Fruit fly (Drosophila melanogaster) whole organism, adult: ENCODE data around the gene Cnep1r2.

Source experiments
- CG11617 ChIP-seq: fragments of 200-800 bp; sonication (Bioruptor generic); optimal IDR thresholded peaks from 2 replicates; lab custom pipeline; 2017; ENCODE audit warnings: mild to moderate bottlenecking, missing biosample characterization, missing genetic modification reagents, missing genetic modification characterization
- CG12768 ChIP-seq: fragments of 200-800 bp; sonication (Bioruptor generic); optimal IDR thresholded peaks from 2 replicates; lab custom pipeline; 2017; ENCODE audit warnings: missing biosample characterization, missing genetic modification characterization, mild to moderate bottlenecking, moderate library complexity, missing genetic modification reagents
- CG14711 ChIP-seq: fragments of 200-800 bp; sonication (Bioruptor generic); optimal IDR thresholded peaks from 2 replicates; lab custom pipeline; 2018; ENCODE audit warnings: missing biosample characterization, mild to moderate bottlenecking, missing genetic modification characterization, moderate library complexity
- CG1620 ChIP-seq: fragments of 200-800 bp; sonication (Bioruptor generic); optimal IDR thresholded peaks from 2 replicates; lab custom pipeline; 2016; ENCODE audit warnings: missing biosample characterization, missing genetic modification characterization
- CG33017 ChIP-seq: fragments of 200-800 bp; sonication (Bioruptor generic); optimal IDR thresholded peaks from 2 replicates; lab custom pipeline; 2018; ENCODE audit warnings: missing biosample characterization, mild to moderate bottlenecking, missing genetic modification characterization, moderate library complexity
- CG5204 ChIP-seq: fragments of 200-800 bp; sonication (Bioruptor generic); optimal IDR thresholded peaks from 2 replicates; lab custom pipeline; 2016; ENCODE audit warnings: missing biosample characterization, missing genetic modification characterization
- CG7045 ChIP-seq: fragments of 200-800 bp; sonication (Bioruptor generic); optimal IDR thresholded peaks from 2 replicates; lab custom pipeline; 2017; ENCODE audit warnings: missing biosample characterization, mild to moderate bottlenecking, missing genetic modification characterization
- CG7101 ChIP-seq: fragments of 200-800 bp; sonication (Bioruptor generic); optimal IDR thresholded peaks from 2 replicates; lab custom pipeline; 2018; ENCODE audit warnings: missing biosample characterization, mild to moderate bottlenecking, missing genetic modification characterization, moderate library complexity
- Clk ChIP-seq: fragments of 200-800 bp; sonication (Bioruptor generic); optimal IDR thresholded peaks from 2 replicates; lab custom pipeline; 2017; ENCODE audit warnings: missing biosample characterization, missing genetic modification characterization
- Crg-1 ChIP-seq: fragments of 200-800 bp; sonication (Bioruptor generic); optimal IDR thresholded peaks from 2 replicates; lab custom pipeline; 2016; ENCODE audit warnings: missing biosample characterization, missing genetic modification characterization
- Hr96 ChIP-seq: fragments of 200-800 bp; sonication (Bioruptor generic); optimal IDR thresholded peaks from 2 replicates; lab custom pipeline; 2016; ENCODE audit warnings: missing biosample characterization, missing genetic modification characterization
- Mnt ChIP-seq: fragments of 200-800 bp; sonication (Bioruptor generic); optimal IDR thresholded peaks from 2 replicates; lab custom pipeline; 2016; ENCODE audit warnings: missing biosample characterization, mild to moderate bottlenecking, missing genetic modification characterization
- bab1 ChIP-seq: fragments of 200-800 bp; sonication (Bioruptor generic); optimal IDR thresholded peaks from 3 replicates; lab custom pipeline; 2019; ENCODE audit warnings: missing biosample characterization, mild to moderate bottlenecking, missing genetic modification characterization, moderate library complexity
- cic ChIP-seq: fragments of 200-800 bp; sonication (Bioruptor generic); optimal IDR thresholded peaks from 2 replicates; lab custom pipeline; 2017; ENCODE audit warnings: missing biosample characterization, mild to moderate bottlenecking, missing genetic modification characterization, moderate library complexity
- cnc ChIP-seq, 2 experiments: fragments of >200 bp; optimal IDR thresholded peaks; 2 replicates each; lab custom pipeline; 2017
- kay ChIP-seq: fragments of 200-800 bp; sonication (Bioruptor generic); peaks from one replicate; lab custom pipeline; 2016; ENCODE audit warnings: missing biosample characterization, missing genetic modification characterization, borderline replicate concordance
- ovo ChIP-seq: fragments of 200-800 bp; sonication (Bioruptor generic); optimal IDR thresholded peaks from 2 replicates; lab custom pipeline; 2016; ENCODE audit warnings: missing biosample characterization, missing genetic modification characterization
- pad ChIP-seq: fragments of 200-800 bp; sonication (Bioruptor generic); optimal IDR thresholded peaks from 3 replicates; lab custom pipeline; 2017; ENCODE audit warnings: missing biosample characterization, missing genetic modification characterization, mild to moderate bottlenecking, moderate library complexity, missing genetic modification reagents
- tj ChIP-seq: fragments of 200-800 bp; sonication (Bioruptor generic); optimal IDR thresholded peaks from 3 replicates; lab custom pipeline; 2017; ENCODE audit warnings: missing biosample characterization, mild to moderate bottlenecking, missing genetic modification characterization, moderate library complexity
- toe ChIP-seq: fragments of 200-800 bp; sonication (Bioruptor generic); optimal IDR thresholded peaks from 2 replicates; lab custom pipeline; 2016; ENCODE audit warnings: missing biosample characterization, missing genetic modification characterization

The Cnep1r2 gene

DNA sequence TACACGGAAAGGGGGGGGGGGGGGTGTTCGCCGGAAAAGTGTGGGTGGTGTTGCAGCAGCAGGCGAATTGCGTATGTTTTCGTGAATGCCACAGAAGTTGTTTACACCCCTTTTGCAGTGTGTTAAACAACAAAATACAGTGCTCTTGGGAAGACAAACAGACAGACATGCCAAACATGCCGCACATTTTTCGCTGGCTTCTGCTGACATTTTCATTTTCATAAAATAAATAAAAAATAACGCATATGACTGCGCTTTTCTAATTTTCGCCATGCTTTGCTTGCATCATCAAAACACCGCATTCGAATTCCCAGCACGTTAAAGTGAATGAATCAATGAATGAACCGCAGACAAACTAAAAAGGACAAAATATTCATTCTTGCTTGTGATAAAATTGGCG is 13.3 kb downstream of the Cnep1r2 start:
- no peak for TF ChIP-seq toe (GFP tag; lab: Kevin White, UChicago)
- no peak for TF ChIP-seq Crg-1 (GFP tag; lab: Kevin White, UChicago)
- TF ChIP-seq CG33017 (tag; lab: Kevin White, UChicago) = no peak
- peak; percentile 95 for TF ChIP-seq tj
- TF ChIP-seq CG14711 (tag; lab: Kevin White, UChicago) = no peak

DNA sequence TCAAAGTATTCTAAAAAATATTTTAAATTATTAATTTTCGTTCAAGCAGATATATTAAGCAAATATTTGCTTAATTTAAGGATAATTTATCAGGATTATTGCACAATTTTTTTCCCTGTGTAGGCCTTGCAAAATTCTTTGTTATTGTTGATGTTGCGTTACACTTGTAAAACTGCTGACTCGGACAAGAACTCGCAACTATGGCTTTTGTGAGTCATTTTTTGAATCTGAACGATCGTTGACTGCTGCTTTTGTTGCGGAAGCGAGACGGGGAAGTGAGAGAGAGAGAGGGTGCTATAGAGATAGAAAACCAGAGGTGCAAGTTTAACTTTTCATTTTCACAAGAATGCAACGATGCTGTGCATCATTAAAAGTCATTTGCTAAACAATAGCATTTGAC is 14.5 kb downstream of the Cnep1r2 start:
- peak; percentile 75 for TF ChIP-seq tj
- TF ChIP-seq Hr96 (GFP tag; lab: Kevin White, UChicago) = no peak

DNA sequence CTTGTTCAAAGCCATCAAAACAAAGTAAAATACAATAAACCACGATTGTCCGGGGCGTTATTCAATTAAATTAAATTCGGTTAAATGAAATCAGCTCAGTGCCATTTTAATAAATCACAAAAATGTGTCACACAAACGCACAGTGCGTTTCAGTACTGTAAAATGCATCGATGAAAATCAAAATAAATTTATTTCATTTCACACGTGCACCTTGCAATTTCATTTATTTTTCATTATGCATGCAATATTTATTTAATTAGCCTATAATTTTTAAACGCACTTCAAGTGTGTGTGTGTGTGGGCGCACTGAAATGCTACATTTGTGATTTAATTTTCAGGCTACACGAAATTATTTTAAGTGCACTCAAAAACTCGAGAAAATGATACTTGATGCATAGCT is 16.5 kb downstream of the Cnep1r2 start:
- TF ChIP-seq CG7045 (no peak), kay (GFP tag; lab: Kevin White, UChicago) (peak; percentile 70)

DNA sequence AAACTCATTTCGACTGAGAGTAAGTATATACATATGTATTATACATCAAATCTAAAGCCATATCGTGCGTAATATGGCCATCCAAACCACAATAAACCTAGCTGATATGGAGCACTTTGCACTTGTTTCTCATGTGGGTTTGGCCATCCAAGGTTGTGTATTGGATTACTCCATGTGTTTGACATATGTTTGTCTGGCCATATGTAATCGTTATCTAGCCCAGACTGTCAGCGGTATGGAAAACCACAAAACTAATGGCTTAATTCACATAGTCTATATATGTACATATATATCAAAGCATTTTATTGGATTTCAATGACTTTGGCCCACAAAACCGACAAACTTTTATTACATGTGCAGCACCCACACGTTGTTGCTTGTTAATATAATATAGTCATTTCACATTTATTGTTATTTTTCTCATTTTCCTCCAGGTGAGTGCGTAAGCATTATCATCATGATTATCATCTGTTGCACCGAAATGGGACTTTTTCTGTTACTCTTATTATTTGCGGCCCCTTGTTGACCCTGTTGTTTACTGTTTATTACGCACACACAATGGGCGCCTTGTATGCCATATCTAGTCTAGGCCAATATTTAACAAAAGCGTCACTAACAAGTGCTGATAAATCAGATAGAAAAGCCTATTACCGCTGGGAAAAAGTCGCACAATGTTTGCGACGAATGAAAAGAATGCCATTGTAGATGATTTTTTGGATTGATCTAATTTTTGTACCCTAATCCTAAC is 18.7 kb downstream of the Cnep1r2 start:
- TF ChIP-seq Clk (GFP tag; lab: Kevin White, UChicago) (no peak), kay (GFP tag; lab: Kevin White, UChicago) (peak; percentile 85), toe (GFP tag; lab: Kevin White, UChicago) (no peak), CG5204 (no peak), ovo (peak; percentile 41), CG1620 (GFP tag; lab: Kevin White, UChicago) (no peak), CG12768 (GFP tag; lab: Kevin White, UChicago) (no peak), Crg-1 (GFP tag; lab: Kevin White, UChicago) (peak; percentile 53), Mnt (GFP tag; lab: Kevin White, UChicago) (peak; percentile 48), CG33017 (tag; lab: Kevin White, UChicago) (no peak), CG7101 (tag; lab: Kevin White, UChicago) (peak; percentile 39), tj (no peak), CG7045 (peak; percentile 30), CG14711 (tag; lab: Kevin White, UChicago) (no peak), pad (GFP tag; lab: Kevin White, UChicago) (no peak), bab1 (GFP tag; lab: Kevin White, UChicago) (no peak), cic (GFP tag; lab: Kevin White, UChicago) (peak; percentile 22), Hr96 (GFP tag; lab: Kevin White, UChicago) (no peak), CG11617 (no peak), cnc (optimal IDR thresholded peaks at IDR 0.05; lab: Kevin White, UChicago) (no peak)

DNA sequence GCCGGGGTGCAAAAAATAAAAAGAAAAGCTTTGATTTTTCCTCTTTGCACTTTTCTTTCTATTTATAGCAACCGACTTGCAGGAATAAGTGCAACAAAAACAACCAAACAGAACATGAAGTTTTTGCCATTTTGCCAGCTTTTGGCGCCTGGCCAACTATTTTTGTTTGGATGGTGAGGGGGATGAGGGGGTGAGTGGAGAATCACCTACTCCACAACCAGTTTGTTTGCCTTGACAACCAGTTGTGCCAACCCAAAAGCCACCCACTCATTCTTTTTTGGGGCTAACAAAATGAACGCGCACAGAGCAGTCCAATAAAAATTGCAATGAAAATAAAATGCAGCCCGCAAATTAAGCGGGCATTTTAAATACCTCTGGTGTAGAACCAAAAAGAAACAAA is 19.4 kb downstream of the Cnep1r2 start:
- TF ChIP-seq Mnt (GFP tag; lab: Kevin White, UChicago) = no peak
- TF ChIP-seq Clk (GFP tag; lab: Kevin White, UChicago) = no peak
- no peak for TF ChIP-seq toe (GFP tag; lab: Kevin White, UChicago)
- TF ChIP-seq kay (GFP tag; lab: Kevin White, UChicago) = no peak
- no peak for TF ChIP-seq CG33017 (tag; lab: Kevin White, UChicago)
- TF ChIP-seq CG11617 = no peak
- TF ChIP-seq tj = no peak
- no peak for TF ChIP-seq cic (GFP tag; lab: Kevin White, UChicago)
- TF ChIP-seq CG5204 = no peak
- TF ChIP-seq CG7045 = no peak
- TF ChIP-seq CG12768 (GFP tag; lab: Kevin White, UChicago) = no peak
- no peak for TF ChIP-seq ovo
- no peak for TF ChIP-seq pad (GFP tag; lab: Kevin White, UChicago)
- TF ChIP-seq CG1620 (GFP tag; lab: Kevin White, UChicago) = no peak
- no peak for TF ChIP-seq Hr96 (GFP tag; lab: Kevin White, UChicago)
- TF ChIP-seq CG7101 (tag; lab: Kevin White, UChicago) = no peak
- no peak for TF ChIP-seq bab1 (GFP tag; lab: Kevin White, UChicago)
- TF ChIP-seq cnc (optimal IDR thresholded peaks at IDR 0.05; lab: Kevin White, UChicago) = no peak

DNA sequence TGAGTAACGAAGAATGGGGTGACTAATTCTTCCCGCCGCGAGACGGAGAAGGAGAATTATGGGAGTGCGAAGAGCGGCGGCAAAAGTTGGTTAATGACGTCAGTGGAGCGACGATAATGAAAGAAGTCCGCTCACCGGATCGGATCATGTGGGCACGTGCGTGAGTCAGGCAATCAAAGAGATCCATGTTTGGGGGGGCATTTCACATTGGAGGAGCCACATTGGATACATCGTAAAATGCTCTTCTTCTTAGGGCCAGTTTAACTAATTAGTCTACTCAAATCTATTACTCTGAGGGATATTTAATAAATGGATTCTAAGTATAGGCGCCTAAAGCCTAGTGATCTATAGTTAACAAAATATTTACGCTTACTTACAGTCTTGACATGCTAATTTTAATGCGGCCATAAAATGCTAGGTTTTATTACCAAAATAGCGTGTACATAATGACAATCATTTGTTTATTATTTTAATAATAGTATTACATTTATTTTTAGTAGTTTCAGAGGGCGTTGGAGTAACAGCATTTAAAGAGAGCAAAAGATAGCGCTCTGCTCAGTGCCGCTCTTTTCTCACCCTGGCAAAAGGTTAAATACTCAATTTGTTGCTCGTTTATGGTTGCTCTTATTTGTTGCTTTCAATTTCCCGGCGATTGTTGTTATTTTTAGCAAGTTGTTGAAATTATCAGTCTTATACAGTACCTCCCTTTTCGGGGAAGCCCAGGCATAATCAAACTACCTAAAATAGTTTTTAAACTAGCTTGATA is 20.6 kb downstream of the Cnep1r2 start:
- no peak for TF ChIP-seq pad (GFP tag; lab: Kevin White, UChicago)
- TF ChIP-seq tj = no peak
- TF ChIP-seq CG7045 = no peak
- TF ChIP-seq CG33017 (tag; lab: Kevin White, UChicago) = no peak
- no peak for TF ChIP-seq ovo
- TF ChIP-seq CG14711 (tag; lab: Kevin White, UChicago) = no peak
- TF ChIP-seq CG12768 (GFP tag; lab: Kevin White, UChicago) = no peak
- no peak for TF ChIP-seq CG5204
- TF ChIP-seq Mnt (GFP tag; lab: Kevin White, UChicago) = no peak
- no peak for TF ChIP-seq CG11617
- no peak for TF ChIP-seq toe (GFP tag; lab: Kevin White, UChicago)
- no peak for TF ChIP-seq kay (GFP tag; lab: Kevin White, UChicago)
- no peak for TF ChIP-seq CG1620 (GFP tag; lab: Kevin White, UChicago)
- TF ChIP-seq cic (GFP tag; lab: Kevin White, UChicago) = no peak
- TF ChIP-seq bab1 (GFP tag; lab: Kevin White, UChicago) = no peak
- TF ChIP-seq Hr96 (GFP tag; lab: Kevin White, UChicago) = no peak
- no peak for TF ChIP-seq cnc (optimal IDR thresholded peaks at IDR 0.05; lab: Kevin White, UChicago)
